Worm (Caenorhabditis elegans): ENCODE data around the gene twk-49.

DNA sequence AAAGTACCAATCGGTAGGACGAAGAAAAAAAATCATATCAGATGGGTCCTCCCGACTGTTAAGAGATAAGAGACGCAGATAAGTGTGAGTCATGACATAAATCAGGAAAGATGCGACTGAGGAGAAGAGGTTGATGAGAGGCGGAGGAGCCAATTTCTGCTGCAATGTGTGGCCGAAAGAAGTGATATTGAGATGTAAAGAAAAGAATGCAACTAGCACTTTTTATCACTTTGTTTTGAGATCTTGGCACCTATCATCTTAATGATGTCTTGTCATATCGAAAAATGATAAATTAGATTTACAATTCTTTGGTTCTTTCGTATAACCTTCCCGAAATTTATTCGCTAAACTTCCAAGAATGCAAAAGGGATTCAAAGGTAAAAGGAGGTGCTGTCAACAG lies 16.9 kb downstream of the twk-49 start, which contains the start of gene del-10:
- no peak for TF ChIP-seq crh-2 (tag; optimal IDR thresholded peaks at IDR 0.05)
- TF ChIP-seq snpc-4 (tag; optimal IDR thresholded peaks at IDR 0.05), result no peak
- TF ChIP-seq elt-3 (tag; optimal IDR thresholded peaks at IDR 0.05), result no peak
- no peak for TF ChIP-seq peb-1 (tag; optimal IDR thresholded peaks at IDR 0.05)
- no peak for TF ChIP-seq ceh-82 (tag; optimal IDR thresholded peaks at IDR 0.05)
- TF ChIP-seq ZK546.5 (tag; optimal IDR thresholded peaks at IDR 0.05), result no peak
